Worm (Caenorhabditis elegans) whole organism, L3 larva: ENCODE results near the gene ZK666.11.

Experiments used
- ceh-82 ChIP-seq: fragments of 150-350 bp; optimal IDR thresholded peaks from 2 replicates; lab custom pipeline; 2014; ENCODE audit warnings: missing biosample characterization, missing genetic modification characterization
- egl-27 ChIP-seq: sonication (generic microtip); optimal IDR thresholded peaks from 4 replicates; lab custom pipeline; 2017; ENCODE audit warnings: missing biosample characterization, missing genetic modification reagents, missing genetic modification characterization
- elt-2 ChIP-seq: sonication (generic microtip); optimal IDR thresholded peaks from 2 replicates; lab custom pipeline; 2016; ENCODE audit warnings: missing genetic modification reagents, mild to moderate bottlenecking, missing genetic modification characterization, missing compliant biosample characterization
- lin-15B ChIP-seq: fragments of 150-350 bp; optimal IDR thresholded peaks from 2 replicates; lab custom pipeline; 2014; ENCODE audit warnings: missing biosample characterization, missing genetic modification characterization
- skn-1 ChIP-seq: fragments of 150-350 bp; optimal IDR thresholded peaks from 2 replicates; lab custom pipeline; 2014; ENCODE audit warnings: missing biosample characterization, missing genetic modification characterization
- unc-62 ChIP-seq: fragments of 150-350 bp; sonication (generic microtip); optimal IDR thresholded peaks from 4 replicates; lab custom pipeline; 2014; ENCODE audit warnings: missing biosample characterization, missing genetic modification reagents, missing genetic modification characterization
- zag-1 ChIP-seq: fragments of 150-350 bp; optimal IDR thresholded peaks from 2 replicates; lab custom pipeline; 2014; ENCODE audit warnings: missing biosample characterization, missing genetic modification characterization

DNA sequence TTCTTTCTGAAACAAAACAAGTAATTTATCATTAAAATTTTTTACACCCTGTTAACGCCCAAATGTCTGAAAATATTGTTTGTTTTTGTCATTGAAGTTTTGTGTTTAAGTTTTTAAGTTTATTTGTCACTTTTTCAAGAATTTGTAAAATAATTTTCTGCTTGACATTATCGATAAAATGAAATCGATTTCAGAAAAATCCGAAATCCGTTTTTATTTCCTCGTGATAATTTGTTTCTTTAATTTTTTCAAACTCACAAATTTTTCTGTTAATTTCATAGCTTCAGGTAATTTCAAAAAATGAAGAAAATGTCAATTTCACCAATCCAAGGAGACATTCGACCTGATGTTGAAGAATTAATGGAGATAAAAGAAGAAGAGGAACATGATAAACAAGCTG is 13.6 kb downstream of the ZK666.11 start, which contains the start of gene ZK666.12:
- TF ChIP-seq ceh-82 (no peak), zag-1 (no peak), skn-1 (tag; lab: Kevin White, UChicago) (no peak), elt-2 (tag; lab: Kevin White, UChicago) (no peak), lin-15B (tag; lab: Kevin White, UChicago) (no peak), unc-62 (GFP tag; lab: Kevin White, UChicago) (no peak), egl-27 (tag; lab: Kevin White, UChicago) (no peak)
